Worm (Caenorhabditis elegans) whole organism, L4 larva: ENCODE data around the gene R09A8.2.

Experiments
- D1046.2 ChIP-seq: fragments of 200-800 bp; sonication (Bioruptor generic); IDR thresholded peaks from 2 replicates; pipeline ENCODE4 v1.3.6; 2022; ENCODE audit warnings: missing genetic modification characterization, missing compliant biosample characterization
- F10B5.3 ChIP-seq: sonication (generic microtip); optimal IDR thresholded peaks from 2 replicates; lab custom pipeline; 2016; ENCODE audit warnings: mild to moderate bottlenecking, missing genetic modification characterization, missing compliant biosample characterization
- F44E2.7 ChIP-seq: fragments of 200-800 bp; sonication (Bioruptor generic); IDR thresholded peaks from 2 replicates; pipeline ENCODE4 v2.1.2; 2022; ENCODE audit warnings: missing genetic modification characterization, missing compliant biosample characterization
- F49E8.2 ChIP-seq: sonication (generic microtip); optimal IDR thresholded peaks from 2 replicates; lab custom pipeline; 2016; ENCODE audit warnings: missing compliant biosample characterization, mild to moderate bottlenecking, missing genetic modification characterization, borderline replicate concordance
- R02D3.7 ChIP-seq: fragments of 150-350 bp; sonication (generic microtip); optimal IDR thresholded peaks from 3 replicates; lab custom pipeline; 2014; ENCODE audit warnings: missing biosample characterization, missing genetic modification characterization
- Y48G9A.11 ChIP-seq: fragments of 200-800 bp; sonication (Bioruptor generic); IDR thresholded peaks from 2 replicates; pipeline ENCODE4 v1.3.6; 2022; ENCODE audit warnings: missing genetic modification reagents, missing genetic modification characterization, missing compliant biosample characterization
- Y75B8A.6 ChIP-seq: fragments of 200-800 bp; sonication (Bioruptor generic); IDR thresholded peaks from 2 replicates; pipeline ENCODE4 v1.3.6; 2022; ENCODE audit warnings: missing genetic modification reagents, missing genetic modification characterization, missing compliant biosample characterization
- ZK546.5 ChIP-seq, 2 experiments: sonication (generic microtip); optimal IDR thresholded peaks; 2 replicates each; lab custom pipeline; 2017; ENCODE audit warnings: missing biosample characterization in 2 of 2, missing genetic modification characterization in 2 of 2
- aly-2 ChIP-seq: sonication (generic microtip); optimal IDR thresholded peaks from 2 replicates; lab custom pipeline; 2018; ENCODE audit warnings: missing biosample characterization, missing genetic modification characterization
- arid-1 ChIP-seq: fragments of 200-800 bp; sonication (Bioruptor generic); conservative IDR thresholded peaks from 2 replicates; pipeline ENCODE4 v1.3.6; 2022; ENCODE audit warnings: missing genetic modification reagents, missing genetic modification characterization, missing compliant biosample characterization
- ceh-20 ChIP-seq: fragments of 200-800 bp; sonication (Bioruptor generic); IDR thresholded peaks from 2 replicates; pipeline ENCODE4 v1.3.6; 2022; ENCODE audit warnings: missing genetic modification reagents, missing genetic modification characterization, missing compliant biosample characterization
- ceh-28 ChIP-seq: fragments of 150-350 bp; optimal IDR thresholded peaks from 2 replicates; lab custom pipeline; 2014; ENCODE audit warnings: missing biosample characterization, missing genetic modification reagents, missing genetic modification characterization
- ceh-44 ChIP-seq: fragments of 200-800 bp; sonication (Bioruptor generic); IDR thresholded peaks from 2 replicates; pipeline ENCODE4 v1.3.6; 2022; ENCODE audit warnings: missing genetic modification reagents, missing genetic modification characterization, missing compliant biosample characterization
- ceh-82 ChIP-seq: sonication (generic microtip); optimal IDR thresholded peaks from 2 replicates; lab custom pipeline; 2017; ENCODE audit warnings: missing biosample characterization, missing genetic modification characterization
- ces-1 ChIP-seq: fragments of 150-350 bp; sonication (generic microtip); optimal IDR thresholded peaks from 4 replicates; lab custom pipeline; 2014; ENCODE audit warnings: missing biosample characterization, missing genetic modification reagents, missing genetic modification characterization
- daf-12 ChIP-seq: fragments of 150-350 bp; optimal IDR thresholded peaks from 2 replicates; lab custom pipeline; 2014; ENCODE audit warnings: missing biosample characterization, missing genetic modification reagents, missing genetic modification characterization
- dmd-9 ChIP-seq: fragments of 200-800 bp; sonication (Bioruptor generic); IDR thresholded peaks from 2 replicates; pipeline ENCODE4 v1.3.6; 2022; ENCODE audit warnings: missing genetic modification reagents, missing genetic modification characterization, missing compliant biosample characterization
- duxl-1 ChIP-seq: sonication (generic microtip); optimal IDR thresholded peaks from 2 replicates; lab custom pipeline; 2016; ENCODE audit warnings: mild to moderate bottlenecking, missing genetic modification characterization, moderate library complexity, missing compliant biosample characterization; ENCODE audit not compliant: poor library complexity
- egl-27 ChIP-seq: sonication (generic microtip); optimal IDR thresholded peaks from 3 replicates; lab custom pipeline; 2017; ENCODE audit warnings: missing biosample characterization, missing genetic modification reagents, missing genetic modification characterization
- egl-43 ChIP-seq: fragments of 200-800 bp; sonication (Bioruptor generic); IDR thresholded peaks from 2 replicates; pipeline ENCODE4 v1.3.6; 2022; ENCODE audit warnings: missing genetic modification reagents, missing genetic modification characterization, missing compliant biosample characterization
- hlh-30 ChIP-seq: sonication (generic microtip); optimal IDR thresholded peaks from 2 replicates; lab custom pipeline; 2017; ENCODE audit warnings: antibody characterized with exemption, mild to moderate bottlenecking, missing genetic modification characterization, missing compliant biosample characterization; ENCODE audit not compliant: insufficient read depth
- jun-1 ChIP-seq: fragments of 150-350 bp; optimal IDR thresholded peaks from 2 replicates; lab custom pipeline; 2014; ENCODE audit warnings: missing biosample characterization, missing genetic modification reagents, missing genetic modification characterization
- lim-7 ChIP-seq: fragments of 200-800 bp; sonication (Bioruptor generic); IDR thresholded peaks from 2 replicates; pipeline ENCODE4 v1.3.6; 2022; ENCODE audit warnings: missing genetic modification characterization, missing compliant biosample characterization
- lin-13 ChIP-seq: fragments of 150-350 bp; optimal IDR thresholded peaks from 2 replicates; lab custom pipeline; 2014; ENCODE audit warnings: missing biosample characterization, missing genetic modification reagents, missing genetic modification characterization
- lin-15B ChIP-seq: fragments of 150-350 bp; sonication (generic microtip); optimal IDR thresholded peaks from 3 replicates; lab custom pipeline; 2014; ENCODE audit warnings: missing biosample characterization, missing genetic modification characterization
- lin-38 ChIP-seq: fragments of 200-800 bp; sonication (Bioruptor generic); IDR thresholded peaks from 2 replicates; pipeline ENCODE4 v1.3.6; 2022; ENCODE audit warnings: missing genetic modification reagents, missing genetic modification characterization, missing compliant biosample characterization
- lsy-2 ChIP-seq, 2 experiments: fragments of 150-350 bp in 1 of 2; sonication (generic microtip) in 1 of 2; optimal IDR thresholded peaks; 2 replicates each; lab custom pipeline; 2014 to 2017; ENCODE audit warnings: missing biosample characterization in 2 of 2, missing genetic modification characterization in 2 of 2
- madf-5 ChIP-seq, 2 experiments: fragments of 200-800 bp; sonication (Bioruptor generic); IDR thresholded peaks; 2 replicates each; pipeline ENCODE4 v1.3.6; 2022; ENCODE audit warnings: missing compliant biosample characterization in 2 of 2, missing genetic modification characterization in 2 of 2
- madf-9 ChIP-seq: fragments of 200-800 bp; sonication (Bioruptor generic); conservative IDR thresholded peaks from 2 replicates; pipeline ENCODE4 v1.3.6; 2022; ENCODE audit warnings: missing genetic modification reagents, missing genetic modification characterization, missing compliant biosample characterization
- mxl-2 ChIP-seq: fragments of 200-800 bp; sonication (Bioruptor generic); conservative IDR thresholded peaks from 2 replicates; pipeline ENCODE4 v1.3.6; 2022; ENCODE audit warnings: missing genetic modification reagents, missing genetic modification characterization, missing compliant biosample characterization
- mxl-3 ChIP-seq: fragments of 200-800 bp; sonication (Bioruptor generic); optimal IDR thresholded peaks from 2 replicates; lab custom pipeline; 2018; ENCODE audit warnings: mild to moderate bottlenecking, missing genetic modification characterization, missing compliant biosample characterization
- nhr-102 ChIP-seq: sonication (generic microtip); optimal IDR thresholded peaks from 2 replicates; lab custom pipeline; 2016; ENCODE audit warnings: mild to moderate bottlenecking, missing genetic modification characterization, moderate library complexity, missing compliant biosample characterization
- nhr-111 ChIP-seq: fragments of 200-800 bp; sonication (Bioruptor generic); optimal IDR thresholded peaks from 2 replicates; lab custom pipeline; 2018; ENCODE audit warnings: mild to moderate bottlenecking, missing genetic modification characterization, missing compliant biosample characterization
- nhr-237 ChIP-seq: sonication (generic microtip); optimal IDR thresholded peaks from 2 replicates; lab custom pipeline; 2017; ENCODE audit warnings: missing biosample characterization, missing genetic modification characterization
- nhr-28 ChIP-seq: fragments of 150-350 bp; optimal IDR thresholded peaks from 2 replicates; lab custom pipeline; 2014; ENCODE audit warnings: missing biosample characterization, missing genetic modification characterization
- nhr-48 ChIP-seq: sonication (generic microtip); optimal IDR thresholded peaks from 2 replicates; lab custom pipeline; 2016; ENCODE audit warnings: mild to moderate bottlenecking, missing genetic modification characterization, missing compliant biosample characterization
- nhr-77 ChIP-seq: fragments of 150-350 bp; optimal IDR thresholded peaks from 2 replicates; lab custom pipeline; 2014; ENCODE audit warnings: missing biosample characterization, missing genetic modification characterization
- pha-4 ChIP-seq, 2 experiments: fragments of 150-350 bp in 1 of 2; fragments of 200-800 bp in 1 of 2; sonication (Bioruptor generic) in 1 of 2; IDR thresholded peaks in 1 of 2; optimal IDR thresholded peaks in 1 of 2; 2 replicates each; pipeline versions ENCODE4 v1.3.6 to Lab custom; 2014 to 2022; ENCODE audit warnings: missing genetic modification characterization in 2 of 2, missing genetic modification reagents in 2 of 2, missing biosample characterization in 1 of 2, missing compliant biosample characterization in 1 of 2
- php-3 ChIP-seq: fragments of 200-800 bp; sonication (Bioruptor generic); IDR thresholded peaks from 2 replicates; pipeline ENCODE4 v1.3.6; 2022; ENCODE audit warnings: missing genetic modification reagents, missing genetic modification characterization, missing compliant biosample characterization
- pqm-1 ChIP-seq: sonication (generic microtip); optimal IDR thresholded peaks from 2 replicates; lab custom pipeline; 2017; ENCODE audit warnings: missing biosample characterization, missing genetic modification characterization
- rbr-2 ChIP-seq: sonication (generic microtip); optimal IDR thresholded peaks from 2 replicates; lab custom pipeline; 2016; ENCODE audit warnings: missing genotype, missing genetic modification characterization, missing compliant biosample characterization
- saeg-2 ChIP-seq: fragments of 200-800 bp; sonication (Bioruptor generic); IDR thresholded peaks from 2 replicates; pipeline ENCODE4 v1.3.6; 2022; ENCODE audit warnings: missing genetic modification reagents, missing genetic modification characterization, missing compliant biosample characterization
- set-16 ChIP-seq: fragments of 200-800 bp; sonication (Bioruptor generic); IDR thresholded peaks from 2 replicates; pipeline ENCODE4 v1.3.6; 2022; ENCODE audit warnings: missing genetic modification reagents, missing genetic modification characterization, missing compliant biosample characterization
- snpc-1.2 ChIP-seq: fragments of 200-800 bp; sonication (Bioruptor generic); IDR thresholded peaks from 2 replicates; pipeline ENCODE4 v1.3.6; 2022; ENCODE audit warnings: missing genetic modification reagents, missing genetic modification characterization, missing compliant biosample characterization
- unc-130 ChIP-seq: sonication (generic microtip); optimal IDR thresholded peaks from 2 replicates; lab custom pipeline; 2016; ENCODE audit warnings: missing genetic modification reagents, missing genetic modification characterization, missing compliant biosample characterization
- zag-1 ChIP-seq: fragments of 150-350 bp; optimal IDR thresholded peaks from 2 replicates; lab custom pipeline; 2014; ENCODE audit warnings: missing biosample characterization, missing genetic modification characterization
- zfp-3 ChIP-seq: fragments of 200-800 bp; sonication (Bioruptor generic); conservative IDR thresholded peaks from 2 replicates; pipeline ENCODE4 v1.3.6; 2022; ENCODE audit warnings: missing genetic modification reagents, missing genetic modification characterization, missing compliant biosample characterization
- zip-2 ChIP-seq: fragments of 150-350 bp; optimal IDR thresholded peaks from 2 replicates; lab custom pipeline; 2014; ENCODE audit warnings: missing biosample characterization, missing genetic modification characterization
- ztf-11 ChIP-seq: fragments of 150-350 bp; optimal IDR thresholded peaks from 2 replicates; lab custom pipeline; 2014; ENCODE audit warnings: missing biosample characterization, missing genetic modification characterization
- ztf-7 ChIP-seq: fragments of 150-350 bp; optimal IDR thresholded peaks from 2 replicates; lab custom pipeline; 2014; ENCODE audit warnings: missing biosample characterization, missing genetic modification characterization

R09A8.2 gene

DNA sequence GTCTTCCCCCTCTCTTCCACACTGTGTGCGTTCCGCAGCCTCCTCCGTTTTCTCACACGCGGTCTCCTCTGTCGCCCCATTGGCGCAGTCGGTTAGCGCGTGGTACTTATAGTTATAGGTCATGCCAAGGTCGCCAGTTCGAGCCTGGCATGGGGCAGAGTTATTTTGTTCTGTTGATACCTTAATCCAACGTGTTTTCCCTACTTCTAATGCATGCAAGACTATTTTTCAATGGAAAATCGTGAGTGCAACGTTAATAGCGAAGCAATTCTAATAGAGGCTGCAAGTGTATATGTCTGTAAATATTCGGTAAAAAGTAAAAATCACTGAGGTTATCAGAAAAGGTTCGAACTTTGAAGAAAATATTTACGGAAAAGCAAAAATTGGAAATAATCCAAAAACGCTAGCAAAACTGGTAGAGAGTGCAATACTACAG is 41.8 kb downstream of the R09A8.2 start (continued):
- TF ChIP-seq snpc-1.2 (GFP tag; lab: Robert Waterston, UW) (peak; percentile 92), jun-1 (tag; lab: Kevin White, UChicago) (no peak), dmd-9 (GFP tag; lab: Robert Waterston, UW) (peak; percentile 83; the same call in 1 of the 2 replicates), F49E8.2 (tag; lab: Kevin White, UChicago) (peak; percentile 74), nhr-237 (no peak), saeg-2 (GFP tag; lab: Robert Waterston, UW) (no peak), madf-5 (GFP tag; IDR thresholded peaks at IDR 0.05; lab: Robert Waterston, UW) (peak in 1 of 2 experiments; percentile 75; a peak in 1 of 4 replicates), F44E2.7 (GFP tag; lab: Robert Waterston, UW) (0 out of 2 replicates have a peak, but pooled peaks have one; percentile 36), set-16 (GFP tag; lab: Robert Waterston, UW) (peak; percentile 38; the same call in 1 of the 2 replicates), daf-12 (tag; lab: Kevin White, UChicago) (no peak), aly-2 (tag; lab: Kevin White, UChicago) (no peak), R02D3.7 (tag; lab: Kevin White, UChicago) (no peak), php-3 (peak; percentile 66; the same call in 1 of the 2 replicates), ztf-11 (tag; lab: Kevin White, UChicago) (no peak), zag-1 (tag; lab: Kevin White, UChicago) (no peak), Y48G9A.11 (GFP tag; lab: Robert Waterston, UW) (peak; percentile 53; the same call in 1 of the 2 replicates), mxl-2 (no peak), nhr-111 (GFP tag; lab: Kevin White, UChicago) (peak; percentile 47), lsy-2 (tag; optimal IDR thresholded peaks at IDR 0.05; lab: Kevin White, UChicago) (peak in 1 of 2 experiments; percentile 63), ceh-20 (GFP tag; lab: Robert Waterston, UW) (peak; percentile 73), madf-9 (GFP tag; lab: Robert Waterston, UW) (peak; percentile 80), duxl-1 (peak; percentile 59), pqm-1 (no peak), unc-130 (peak; percentile 30), ces-1 (GFP tag; lab: Kevin White, UChicago) (no peak), lin-38 (GFP tag; lab: Robert Waterston, UW) (peak; percentile 66), nhr-77 (tag; lab: Kevin White, UChicago) (no peak), zip-2 (no peak), ceh-82 (tag; lab: Kevin White, UChicago) (no peak), hlh-30 (tag; lab: Kevin White, UChicago) (peak; percentile 95), nhr-48 (peak; percentile 81), arid-1 (GFP tag; lab: Robert Waterston, UW) (peak; percentile 71; the same call in 1 of the 2 replicates), lin-15B (tag; lab: Kevin White, UChicago) (no peak), D1046.2 (GFP tag; lab: Robert Waterston, UW) (0 out of 2 replicates have a peak, but pooled peaks have one; percentile 66), F10B5.3 (tag; lab: Kevin White, UChicago) (peak; percentile 78), ceh-28 (no peak), ceh-44 (GFP tag; lab: Robert Waterston, UW) (peak; percentile 83; the same call in 1 of the 2 replicates), egl-27 (no peak), egl-43 (peak; percentile 94), pha-4 (GFP tag; IDR thresholded peaks at IDR 0.05; lab: Robert Waterston, UW) (peak; percentile 75; the same call in 1 of the 2 replicates), pha-4 (tag; optimal IDR thresholded peaks at IDR 0.05; lab: Kevin White, UChicago) (no peak), nhr-28 (no peak), ZK546.5 (tag; optimal IDR thresholded peaks at IDR 0.05; lab: Kevin White, UChicago) (no peak), lin-13 (peak; percentile 77), Y75B8A.6 (GFP tag; lab: Robert Waterston, UW) (no peak), mxl-3 (GFP tag; lab: Kevin White, UChicago) (peak; percentile 78), ztf-7 (peak; percentile 43), rbr-2 (tag; lab: Kevin White, UChicago) (peak; percentile 84), zfp-3 (GFP tag; lab: Robert Waterston, UW) (peak; percentile 68; the same call in 1 of the 2 replicates), nhr-102 (tag; lab: Kevin White, UChicago) (peak; percentile 82), lim-7 (GFP tag; lab: Robert Waterston, UW) (peak; percentile 81)
